Fruit fly (Drosophila melanogaster) whole organism, pupa: ENCODE measurements around the gene Slimp.
A peak's percentile ranks its signal among the peaks of the same experiment; 100 is the strongest.

Experiments
- CG10348 ChIP-seq: fragments of 200-800 bp; sonication (Bioruptor generic); IDR thresholded peaks from 2 replicates; pipeline ENCODE4 v1.3.6; 2022; ENCODE audit warnings: missing biosample characterization, missing genetic modification characterization
- CG12605 ChIP-seq: fragments of 200-800 bp; sonication (Bioruptor generic); IDR thresholded peaks from 2 replicates; pipeline ENCODE4 v1.3.6; 2022; ENCODE audit warnings: missing biosample characterization, missing genetic modification characterization
- CG13204 ChIP-seq: fragments of 200-800 bp; sonication (Bioruptor generic); optimal IDR thresholded peaks from 2 replicates; lab custom pipeline; 2018; ENCODE audit warnings: missing biosample characterization, mild to moderate bottlenecking, missing genetic modification characterization, moderate library complexity
- CG14655 ChIP-seq: fragments of 200-800 bp; sonication (Bioruptor generic); optimal IDR thresholded peaks from 3 replicates; lab custom pipeline; 2017; ENCODE audit warnings: mild to moderate bottlenecking, missing biosample characterization, missing genetic modification reagents, missing genetic modification characterization
- CG15710 ChIP-seq: fragments of 200-800 bp; sonication (Bioruptor generic); optimal IDR thresholded peaks from 2 replicates; lab custom pipeline; 2018; ENCODE audit warnings: missing biosample characterization, mild to moderate bottlenecking, missing genetic modification characterization, moderate library complexity
- CG17806 ChIP-seq: fragments of 200-800 bp; sonication (Bioruptor generic); optimal IDR thresholded peaks from 2 replicates; lab custom pipeline; 2018; ENCODE audit warnings: missing biosample characterization, mild to moderate bottlenecking, missing genetic modification characterization, moderate library complexity
- CG32121 ChIP-seq: fragments of 200-800 bp; sonication (Bioruptor generic); IDR thresholded peaks from 2 replicates; pipeline ENCODE4 v1.3.6; 2022; ENCODE audit warnings: missing biosample characterization, missing genetic modification characterization
- CG34367 ChIP-seq: fragments of 200-800 bp; sonication (Bioruptor generic); optimal IDR thresholded peaks from 2 replicates; lab custom pipeline; 2018; ENCODE audit warnings: missing biosample characterization, mild to moderate bottlenecking, missing genetic modification characterization
- CG4496 ChIP-seq: fragments of 200-800 bp; sonication (Bioruptor generic); IDR thresholded peaks from 3 replicates; pipeline ENCODE4 v1.3.6; 2022; ENCODE audit warnings: missing biosample characterization, missing genetic modification characterization
- CG8159 ChIP-seq: fragments of 200-800 bp; sonication (Bioruptor generic); optimal IDR thresholded peaks from 3 replicates; lab custom pipeline; 2018; ENCODE audit warnings: missing biosample characterization, mild to moderate bottlenecking, missing genetic modification characterization, moderate library complexity
- CG8301 ChIP-seq: fragments of 200-800 bp; sonication (Bioruptor generic); optimal IDR thresholded peaks from 2 replicates; lab custom pipeline; 2018; ENCODE audit warnings: missing biosample characterization, mild to moderate bottlenecking, missing genetic modification characterization
- CG9948 ChIP-seq: fragments of 200-800 bp; sonication (Bioruptor generic); optimal IDR thresholded peaks from 2 replicates; lab custom pipeline; 2018; ENCODE audit warnings: missing biosample characterization, mild to moderate bottlenecking, missing genetic modification characterization, moderate library complexity
- D1 ChIP-seq: fragments of 200-800 bp; sonication (Bioruptor generic); optimal IDR thresholded peaks from 2 replicates; lab custom pipeline; 2018; ENCODE audit warnings: missing biosample characterization, mild to moderate bottlenecking, missing genetic modification characterization, moderate library complexity
- EcR ChIP-seq: fragments of 200-800 bp; sonication (Bioruptor generic); optimal IDR thresholded peaks from 3 replicates; lab custom pipeline; 2019; ENCODE audit warnings: missing biosample characterization, missing genetic modification characterization, mild to moderate bottlenecking, moderate library complexity, missing genetic modification reagents
- Ets98B ChIP-seq: fragments of 200-800 bp; sonication (Bioruptor generic); IDR thresholded peaks from 2 replicates; pipeline ENCODE4 v1.3.6; 2022; ENCODE audit warnings: missing biosample characterization, missing genetic modification characterization
- Pif1A ChIP-seq: fragments of 200-800 bp; sonication (Bioruptor generic); optimal IDR thresholded peaks from 3 replicates; lab custom pipeline; 2016; ENCODE audit warnings: missing biosample characterization, missing genetic modification characterization
- Pif1B ChIP-seq: fragments of 200-800 bp; sonication (Bioruptor generic); optimal IDR thresholded peaks from 3 replicates; lab custom pipeline; 2016; ENCODE audit warnings: missing biosample characterization, missing genetic modification characterization
- Snoo ChIP-seq: fragments of 200-800 bp; sonication (Bioruptor generic); optimal IDR thresholded peaks from 3 replicates; lab custom pipeline; 2017; ENCODE audit warnings: missing biosample characterization, mild to moderate bottlenecking, missing genetic modification characterization, inconsistent platforms
- fd96Ca ChIP-seq: fragments of 200-800 bp; sonication (Bioruptor generic); IDR thresholded peaks from 3 replicates; pipeline ENCODE4 v1.3.6; 2022; ENCODE audit warnings: missing biosample characterization, missing genetic modification characterization
- gl ChIP-seq: fragments of 200-800 bp; sonication (Bioruptor generic); optimal IDR thresholded peaks from 2 replicates; lab custom pipeline; 2018; ENCODE audit warnings: missing biosample characterization, mild to moderate bottlenecking, missing genetic modification characterization
- rn ChIP-seq: fragments of 200-800 bp; sonication (Bioruptor generic); IDR thresholded peaks from 2 replicates; pipeline ENCODE4 v1.3.6; 2022; ENCODE audit warnings: missing biosample characterization, missing genetic modification characterization

The Slimp gene

dm6 chr3R:24105312-24105902 is 43.4 kb downstream of the Slimp start, which contains the start of gene Syx1A:
Gene Syx1A, minus strand, starts transcription at chr3R:24105763.
- peak; percentile 75 for TF ChIP-seq D1 (tag; lab: Kevin White, UChicago)
- no peak for TF ChIP-seq CG14655 (GFP tag; lab: Kevin White, UChicago)
- peak; percentile 15 for TF ChIP-seq EcR (GFP tag; lab: Kevin White, UChicago)
- peak; percentile 10 for TF ChIP-seq CG34367 (tag; lab: Kevin White, UChicago)
- peak; percentile 12 for TF ChIP-seq CG8159 (tag; lab: Kevin White, UChicago)
- TF ChIP-seq Snoo (tag; lab: Kevin White, UChicago) = peak; percentile 22

DNA sequence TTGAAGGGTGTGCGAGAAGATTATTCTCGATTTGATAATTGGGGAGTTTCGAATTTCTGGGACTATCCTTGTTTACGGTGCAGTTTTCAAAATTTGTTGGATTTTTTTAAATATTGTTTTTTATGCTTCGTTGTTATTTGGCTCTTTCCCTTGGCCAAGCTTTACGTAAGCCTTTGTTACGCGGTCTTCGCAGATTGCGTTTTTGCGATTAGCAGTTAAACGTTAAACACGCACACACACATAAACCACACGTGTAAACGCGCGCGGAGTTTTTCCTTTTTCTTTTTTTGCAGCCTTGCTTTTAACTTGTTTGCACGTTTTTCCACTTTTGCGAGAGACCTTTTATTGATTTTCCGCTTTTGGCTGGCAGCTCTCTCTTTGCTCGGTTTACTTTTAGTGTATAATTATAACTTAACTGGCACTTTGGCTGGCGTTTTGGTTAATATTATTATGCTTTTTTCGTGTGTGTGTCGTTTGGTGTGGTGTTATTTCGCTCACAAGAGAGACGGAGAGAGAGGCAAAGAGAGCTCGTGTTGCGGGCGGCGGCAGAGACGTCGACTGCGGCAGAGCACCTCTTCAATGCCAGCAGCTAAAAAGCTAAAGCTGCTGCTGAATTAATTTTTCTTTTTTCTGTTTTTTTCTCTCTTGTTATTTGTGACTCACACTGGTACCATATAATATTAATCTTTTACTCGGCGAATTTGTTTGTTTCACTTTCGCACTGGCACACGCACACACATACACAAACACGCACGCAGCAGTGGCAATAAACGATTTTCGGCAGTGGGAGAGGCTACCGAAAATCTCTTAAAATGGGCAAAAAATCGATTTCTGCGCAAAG is 44.1 kb downstream of the Slimp start:
- no peak for TF ChIP-seq CG15710 (tag; lab: Kevin White, UChicago)
- no peak for TF ChIP-seq D1 (tag; lab: Kevin White, UChicago)
- TF ChIP-seq CG8159 (tag; lab: Kevin White, UChicago) = no peak
- TF ChIP-seq CG8301 = peak; percentile 3
- no peak for TF ChIP-seq CG9948 (tag; lab: Kevin White, UChicago)
- TF ChIP-seq, all 21 proteins: peak for 1

dm6 chr3R:24103708-24104107 is 45.1 kb downstream of the Slimp start:
- TF ChIP-seq Pif1A (GFP tag; lab: Kevin White, UChicago) (no peak), CG10348 (GFP tag; lab: Robert Waterston, UW) (no peak), CG12605 (GFP tag; lab: Robert Waterston, UW) (no peak), CG8301 (no peak), EcR (GFP tag; lab: Kevin White, UChicago) (no peak), rn (GFP tag; lab: Robert Waterston, UW) (no peak), fd96Ca (GFP tag; lab: Robert Waterston, UW) (no peak), D1 (tag; lab: Kevin White, UChicago) (no peak), CG4496 (no peak), CG8159 (tag; lab: Kevin White, UChicago) (no peak), CG13204 (GFP tag; lab: Kevin White, UChicago) (no peak), Snoo (tag; lab: Kevin White, UChicago) (no peak), gl (tag; lab: Kevin White, UChicago) (no peak), CG32121 (GFP tag; lab: Robert Waterston, UW) (no peak), CG14655 (GFP tag; lab: Kevin White, UChicago) (no peak), Pif1B (GFP tag; lab: Kevin White, UChicago) (no peak), Ets98B (GFP tag; lab: Robert Waterston, UW) (no peak)

- no peak for TF ChIP-seq Pif1A (GFP tag; lab: Kevin White, UChicago)
- no peak for TF ChIP-seq CG4496
- TF ChIP-seq CG13204 (GFP tag; lab: Kevin White, UChicago) = no peak
- TF ChIP-seq Ets98B (GFP tag; lab: Robert Waterston, UW) = no peak
Measured at dm6 chr3R:24102387-24102786, 46.4 kb downstream of the Slimp start.

DNA sequence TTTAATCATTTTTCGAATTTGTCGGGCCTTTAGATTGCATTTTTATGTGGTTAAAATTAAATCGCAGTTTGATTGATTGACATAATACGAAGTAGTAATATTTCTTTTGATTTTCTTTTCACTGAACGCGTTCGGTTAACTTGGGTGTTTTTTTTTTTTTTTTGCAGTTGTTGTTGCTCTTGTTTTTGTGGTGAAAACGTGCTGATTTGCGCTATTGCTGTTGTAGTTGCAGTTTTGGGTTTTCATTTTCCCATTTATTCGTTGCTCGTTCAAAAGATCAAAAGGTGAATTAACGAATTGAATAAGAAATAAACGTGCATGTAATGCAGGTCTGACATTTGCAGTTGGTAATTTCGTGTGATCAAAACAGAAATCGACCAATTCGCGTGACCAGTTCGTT is 47.3 kb downstream of the Slimp start:
- no peak for TF ChIP-seq CG13204 (GFP tag; lab: Kevin White, UChicago)
- TF ChIP-seq CG15710 (tag; lab: Kevin White, UChicago) = no peak
- no peak for TF ChIP-seq gl (tag; lab: Kevin White, UChicago)

dm6 chr3R:24100717-24101116 is 48.0 kb downstream of the Slimp start:
- TF ChIP-seq CG34367 (tag; lab: Kevin White, UChicago) (no peak), fd96Ca (GFP tag; lab: Robert Waterston, UW) (no peak), CG8159 (tag; lab: Kevin White, UChicago) (no peak), CG14655 (GFP tag; lab: Kevin White, UChicago) (no peak), CG32121 (GFP tag; lab: Robert Waterston, UW) (no peak), CG17806 (tag; lab: Kevin White, UChicago) (no peak), Snoo (tag; lab: Kevin White, UChicago) (no peak), CG12605 (GFP tag; lab: Robert Waterston, UW) (no peak), EcR (GFP tag; lab: Kevin White, UChicago) (no peak), gl (tag; lab: Kevin White, UChicago) (no peak), rn (GFP tag; lab: Robert Waterston, UW) (no peak), CG10348 (GFP tag; lab: Robert Waterston, UW) (no peak)
- TF ChIP-seq, all 21 proteins: peak for 0
